Worm (Caenorhabditis elegans) whole organism, L4 larva: ENCODE results near the gene algn-6.

Source experiments
- D1046.2 ChIP-seq: fragments of 200-800 bp; sonication (Bioruptor generic); IDR thresholded peaks from 2 replicates; pipeline ENCODE4 v1.3.6; 2022; ENCODE audit warnings: missing genetic modification characterization, missing compliant biosample characterization
- F10B5.3 ChIP-seq: sonication (generic microtip); optimal IDR thresholded peaks from 2 replicates; lab custom pipeline; 2016; ENCODE audit warnings: mild to moderate bottlenecking, missing genetic modification characterization, missing compliant biosample characterization
- F26F4.8 ChIP-seq: fragments of 200-800 bp; sonication (Bioruptor generic); conservative IDR thresholded peaks from 2 replicates; pipeline ENCODE4 v1.3.6; 2022; ENCODE audit warnings: missing genetic modification characterization, missing compliant biosample characterization
- F37D6.2 ChIP-seq: sonication (generic microtip); optimal IDR thresholded peaks from 2 replicates; lab custom pipeline; 2016; ENCODE audit warnings: mild to moderate bottlenecking, missing genetic modification characterization, missing compliant biosample characterization
- F49E8.2 ChIP-seq: sonication (generic microtip); optimal IDR thresholded peaks from 2 replicates; lab custom pipeline; 2016; ENCODE audit warnings: missing compliant biosample characterization, mild to moderate bottlenecking, missing genetic modification characterization, borderline replicate concordance
- R02D3.7 ChIP-seq: fragments of 150-350 bp; sonication (generic microtip); optimal IDR thresholded peaks from 3 replicates; lab custom pipeline; 2014; ENCODE audit warnings: missing biosample characterization, missing genetic modification characterization
- T26A8.4 ChIP-seq: fragments of 200-800 bp; sonication (Bioruptor generic); IDR thresholded peaks from 2 replicates; pipeline ENCODE4 v1.3.6; 2022; ENCODE audit warnings: missing genetic modification characterization, missing compliant biosample characterization
- Y5F2A.4 ChIP-seq: fragments of 200-800 bp; sonication (Bioruptor generic); optimal IDR thresholded peaks from 2 replicates; lab custom pipeline; 2018; ENCODE audit warnings: mild to moderate bottlenecking, missing genetic modification characterization, missing compliant biosample characterization
- Y75B8A.6 ChIP-seq: fragments of 200-800 bp; sonication (Bioruptor generic); IDR thresholded peaks from 2 replicates; pipeline ENCODE4 v1.3.6; 2022; ENCODE audit warnings: missing genetic modification reagents, missing genetic modification characterization, missing compliant biosample characterization
- ZK546.5 ChIP-seq, 2 experiments: sonication (generic microtip); optimal IDR thresholded peaks; 2 replicates each; lab custom pipeline; 2017; ENCODE audit warnings: missing biosample characterization in 2 of 2, missing genetic modification characterization in 2 of 2
- aha-1 ChIP-seq: fragments of 150-350 bp; peaks from one replicate; lab custom pipeline; 2014; ENCODE audit warnings: missing biosample characterization, missing genetic modification characterization
- ama-1 ChIP-seq: fragments of 150-350 bp; optimal IDR thresholded peaks from 2 replicates; lab custom pipeline; 2014; ENCODE audit warnings: inconsistent platforms, mixed read lengths
- arid-1 ChIP-seq: fragments of 200-800 bp; sonication (Bioruptor generic); conservative IDR thresholded peaks from 2 replicates; pipeline ENCODE4 v1.3.6; 2022; ENCODE audit warnings: missing genetic modification reagents, missing genetic modification characterization, missing compliant biosample characterization
- ceh-20 ChIP-seq: fragments of 200-800 bp; sonication (Bioruptor generic); IDR thresholded peaks from 2 replicates; pipeline ENCODE4 v1.3.6; 2022; ENCODE audit warnings: missing genetic modification reagents, missing genetic modification characterization, missing compliant biosample characterization
- ceh-44 ChIP-seq: fragments of 200-800 bp; sonication (Bioruptor generic); IDR thresholded peaks from 2 replicates; pipeline ENCODE4 v1.3.6; 2022; ENCODE audit warnings: missing genetic modification reagents, missing genetic modification characterization, missing compliant biosample characterization
- daf-8 ChIP-seq: fragments of 200-800 bp; sonication (Bioruptor generic); IDR thresholded peaks from 2 replicates; pipeline ENCODE4 v1.3.6; 2022; ENCODE audit warnings: missing genetic modification characterization, missing compliant biosample characterization
- dmd-6 ChIP-seq: fragments of 200-800 bp; sonication (Bioruptor generic); IDR thresholded peaks from 2 replicates; pipeline ENCODE4 v1.3.6; 2022; ENCODE audit warnings: missing genetic modification reagents, missing genetic modification characterization, missing compliant biosample characterization
- dpl-1 ChIP-seq: fragments of 150-350 bp; optimal IDR thresholded peaks from 2 replicates; lab custom pipeline; 2014; ENCODE audit warnings: missing biosample characterization, missing genetic modification reagents, missing genetic modification characterization
- fkh-10 ChIP-seq: fragments of 150-350 bp; optimal IDR thresholded peaks from 2 replicates; lab custom pipeline; 2014; ENCODE audit warnings: missing biosample characterization, missing genetic modification reagents, missing genetic modification characterization
- gei-8 ChIP-seq: fragments of 200-800 bp; sonication (Bioruptor generic); optimal IDR thresholded peaks from 2 replicates; lab custom pipeline; 2018; ENCODE audit warnings: mild to moderate bottlenecking, missing genetic modification characterization, missing compliant biosample characterization
- hlh-11 ChIP-seq: fragments of 200-800 bp; sonication (Bioruptor generic); optimal IDR thresholded peaks from 2 replicates; lab custom pipeline; 2018; ENCODE audit warnings: mild to moderate bottlenecking, missing genetic modification characterization, missing compliant biosample characterization
- hlh-30 ChIP-seq: sonication (generic microtip); optimal IDR thresholded peaks from 2 replicates; lab custom pipeline; 2017; ENCODE audit warnings: antibody characterized with exemption, mild to moderate bottlenecking, missing genetic modification characterization, missing compliant biosample characterization; ENCODE audit not compliant: insufficient read depth
- hmg-1.1 ChIP-seq: fragments of 200-800 bp; sonication (Bioruptor generic); IDR thresholded peaks from 2 replicates; pipeline ENCODE4 v1.3.6; 2022; ENCODE audit warnings: missing genetic modification reagents, missing genetic modification characterization, missing compliant biosample characterization
- lin-1 ChIP-seq: fragments of 200-800 bp; sonication (Bioruptor generic); IDR thresholded peaks from 2 replicates; pipeline ENCODE4 v1.3.6; 2022; ENCODE audit warnings: missing genetic modification reagents, missing genetic modification characterization, missing compliant biosample characterization
- lin-13 ChIP-seq: fragments of 150-350 bp; optimal IDR thresholded peaks from 2 replicates; lab custom pipeline; 2014; ENCODE audit warnings: missing biosample characterization, missing genetic modification reagents, missing genetic modification characterization
- lin-15B ChIP-seq: fragments of 150-350 bp; sonication (generic microtip); optimal IDR thresholded peaks from 3 replicates; lab custom pipeline; 2014; ENCODE audit warnings: missing biosample characterization, missing genetic modification characterization
- lin-29 ChIP-seq: fragments of 200-800 bp; sonication (Bioruptor generic); IDR thresholded peaks from 2 replicates; pipeline ENCODE4 v1.3.6; 2022; ENCODE audit warnings: missing genetic modification reagents, missing genetic modification characterization, missing compliant biosample characterization
- lin-38 ChIP-seq: fragments of 200-800 bp; sonication (Bioruptor generic); IDR thresholded peaks from 2 replicates; pipeline ENCODE4 v1.3.6; 2022; ENCODE audit warnings: missing genetic modification reagents, missing genetic modification characterization, missing compliant biosample characterization
- lsy-2 ChIP-seq, 2 experiments: fragments of 150-350 bp in 1 of 2; sonication (generic microtip) in 1 of 2; optimal IDR thresholded peaks; 2 replicates each; lab custom pipeline; 2014 to 2017; ENCODE audit warnings: missing biosample characterization in 2 of 2, missing genetic modification characterization in 2 of 2
- mdl-1 ChIP-seq, 2 experiments: fragments of 150-350 bp in 1 of 2; sonication (generic microtip) in 1 of 2; optimal IDR thresholded peaks; 2 replicates each; lab custom pipeline; 2014 to 2017; ENCODE audit warnings: missing biosample characterization in 2 of 2, missing genetic modification characterization in 2 of 2
- mdt-29 ChIP-seq: fragments of 200-800 bp; sonication (Bioruptor generic); IDR thresholded peaks from 2 replicates; pipeline ENCODE4 v1.3.6; 2022; ENCODE audit warnings: missing genetic modification reagents, missing genetic modification characterization, missing compliant biosample characterization
- mep-1 ChIP-seq: fragments of 150-350 bp; sonication (generic microtip); optimal IDR thresholded peaks from 3 replicates; lab custom pipeline; 2014; ENCODE audit warnings: missing biosample characterization, missing genetic modification characterization
- mes-2 ChIP-seq: sonication (generic microtip); optimal IDR thresholded peaks from 2 replicates; lab custom pipeline; 2016; ENCODE audit warnings: missing genotype, mild to moderate bottlenecking, missing genetic modification characterization, missing compliant biosample characterization; ENCODE audit not compliant: poor library complexity, severe bottlenecking
- mxl-2 ChIP-seq: fragments of 200-800 bp; sonication (Bioruptor generic); conservative IDR thresholded peaks from 2 replicates; pipeline ENCODE4 v1.3.6; 2022; ENCODE audit warnings: missing genetic modification reagents, missing genetic modification characterization, missing compliant biosample characterization
- nhr-11 ChIP-seq: fragments of 150-350 bp; optimal IDR thresholded peaks from 2 replicates; lab custom pipeline; 2014; ENCODE audit warnings: missing biosample characterization, missing genetic modification characterization
- nhr-42 ChIP-seq: fragments of 200-800 bp; sonication (Bioruptor generic); IDR thresholded peaks from 2 replicates; pipeline ENCODE4 v1.3.6; 2022; ENCODE audit warnings: missing genetic modification characterization, missing compliant biosample characterization
- nhr-48 ChIP-seq: sonication (generic microtip); optimal IDR thresholded peaks from 2 replicates; lab custom pipeline; 2016; ENCODE audit warnings: mild to moderate bottlenecking, missing genetic modification characterization, missing compliant biosample characterization
- nhr-77 ChIP-seq: fragments of 150-350 bp; optimal IDR thresholded peaks from 2 replicates; lab custom pipeline; 2014; ENCODE audit warnings: missing biosample characterization, missing genetic modification characterization
- pha-4 ChIP-seq, 2 experiments: fragments of 150-350 bp in 1 of 2; fragments of 200-800 bp in 1 of 2; sonication (Bioruptor generic) in 1 of 2; IDR thresholded peaks in 1 of 2; optimal IDR thresholded peaks in 1 of 2; 2 replicates each; pipeline versions ENCODE4 v1.3.6 to Lab custom; 2014 to 2022; ENCODE audit warnings: missing genetic modification characterization in 2 of 2, missing genetic modification reagents in 2 of 2, missing biosample characterization in 1 of 2, missing compliant biosample characterization in 1 of 2
- php-3 ChIP-seq: fragments of 200-800 bp; sonication (Bioruptor generic); IDR thresholded peaks from 2 replicates; pipeline ENCODE4 v1.3.6; 2022; ENCODE audit warnings: missing genetic modification reagents, missing genetic modification characterization, missing compliant biosample characterization
- saeg-2 ChIP-seq: fragments of 200-800 bp; sonication (Bioruptor generic); IDR thresholded peaks from 2 replicates; pipeline ENCODE4 v1.3.6; 2022; ENCODE audit warnings: missing genetic modification reagents, missing genetic modification characterization, missing compliant biosample characterization
- sdz-12 ChIP-seq: fragments of 200-800 bp; sonication (Bioruptor generic); optimal IDR thresholded peaks from 2 replicates; lab custom pipeline; 2018; ENCODE audit warnings: mild to moderate bottlenecking, missing genetic modification characterization, missing compliant biosample characterization
- set-16 ChIP-seq: fragments of 200-800 bp; sonication (Bioruptor generic); IDR thresholded peaks from 2 replicates; pipeline ENCODE4 v1.3.6; 2022; ENCODE audit warnings: missing genetic modification reagents, missing genetic modification characterization, missing compliant biosample characterization
- snpc-1.2 ChIP-seq: fragments of 200-800 bp; sonication (Bioruptor generic); IDR thresholded peaks from 2 replicates; pipeline ENCODE4 v1.3.6; 2022; ENCODE audit warnings: missing genetic modification reagents, missing genetic modification characterization, missing compliant biosample characterization
- snpc-4 ChIP-seq: fragments of 150-350 bp; optimal IDR thresholded peaks from 2 replicates; lab custom pipeline; 2014; ENCODE audit warnings: missing biosample characterization, missing genetic modification characterization
- tra-1 ChIP-seq: fragments of 200-800 bp; sonication (Bioruptor generic); IDR thresholded peaks from 2 replicates; pipeline ENCODE4 v1.3.6; 2022; ENCODE audit warnings: missing genetic modification reagents, missing genetic modification characterization, missing compliant biosample characterization
- unc-62 ChIP-seq, 3 experiments: fragments of 150-350 bp in 1 of 3; sonication (generic microtip); optimal IDR thresholded peaks in 2 of 3; peaks in 1 of 3; 1 replicate in 1 of 3; 2 replicates in 2 of 3; lab custom pipeline; 2014 to 2017; ENCODE audit warnings: missing biosample characterization in 3 of 3, missing genetic modification characterization in 3 of 3, missing genetic modification reagents in 3 of 3, missing genotype in 1 of 3
- zfp-2 ChIP-seq: sonication (generic microtip); optimal IDR thresholded peaks from 2 replicates; lab custom pipeline; 2016; ENCODE audit warnings: mild to moderate bottlenecking, missing genetic modification characterization, missing compliant biosample characterization
- zip-11 ChIP-seq: fragments of 200-800 bp; sonication (Bioruptor generic); IDR thresholded peaks from 2 replicates; pipeline ENCODE4 v1.3.6; 2022; ENCODE audit warnings: missing genetic modification characterization, missing compliant biosample characterization

The algn-6 gene

ce11 chrII:8015483-8015938 is 24.1 kb upstream of the algn-6 start (continued):
- TF ChIP-seq F49E8.2 (tag; lab: Kevin White, UChicago): no peak
- TF ChIP-seq lin-1: peak; percentile 38; the same call in 1 of the 2 replicates
- no peak for TF ChIP-seq ama-1 (lab: Kevin White, UChicago)
- TF ChIP-seq zfp-2 (tag; lab: Kevin White, UChicago): no peak
- no peak for TF ChIP-seq F10B5.3 (tag; lab: Kevin White, UChicago)
- TF ChIP-seq snpc-4: no peak
- no peak for TF ChIP-seq lin-13
- TF ChIP-seq snpc-1.2 (GFP tag; lab: Robert Waterston, UW): no peak
- peak; percentile 63 for TF ChIP-seq hlh-11 (tag; lab: Kevin White, UChicago)
- no peak for TF ChIP-seq saeg-2 (GFP tag; lab: Robert Waterston, UW)
- no peak for TF ChIP-seq Y75B8A.6 (GFP tag; lab: Robert Waterston, UW)
- TF ChIP-seq ceh-44: no peak
- TF ChIP-seq mdl-1 (tag; optimal IDR thresholded peaks at IDR 0.05; lab: Kevin White, UChicago): no peak
- TF ChIP-seq zip-11 (GFP tag; lab: Robert Waterston, UW): no peak
- TF ChIP-seq Y5F2A.4 (GFP tag; lab: Kevin White, UChicago): no peak
- no peak for TF ChIP-seq nhr-42
- TF ChIP-seq ZK546.5 (tag; optimal IDR thresholded peaks at IDR 0.05; lab: Kevin White, UChicago): no peak
- no peak for TF ChIP-seq sdz-12
- TF ChIP-seq dpl-1 (GFP tag; lab: Kevin White, UChicago): no peak
- peak; percentile 79 for TF ChIP-seq aha-1 (tag; lab: Kevin White, UChicago)

ce11 chrII:8016167-8016566 is 23.4 kb upstream of the algn-6 start:
- TF ChIP-seq gei-8 (GFP tag; lab: Kevin White, UChicago): no peak
- TF ChIP-seq arid-1 (GFP tag; lab: Robert Waterston, UW): 0 out of 2 replicates have a peak, but pooled peaks have one; percentile 15
- TF ChIP-seq D1046.2 (GFP tag; lab: Robert Waterston, UW): 0 out of 2 replicates have a peak, but pooled peaks have one; percentile 7
- TF ChIP-seq hlh-30 (tag; lab: Kevin White, UChicago): peak; percentile 79
- TF ChIP-seq nhr-11 (tag; lab: Kevin White, UChicago): peak; percentile 35
- TF ChIP-seq ama-1 (lab: Kevin White, UChicago): peak; percentile 57
- peak; percentile 34; the same call in 1 of the 2 replicates for TF ChIP-seq pha-4 (GFP tag; IDR thresholded peaks at IDR 0.05; lab: Robert Waterston, UW)
- TF ChIP-seq pha-4 (tag; optimal IDR thresholded peaks at IDR 0.05; lab: Kevin White, UChicago): no peak
- 0 out of 2 replicates have a peak, but pooled peaks have one; percentile 27 for TF ChIP-seq mdt-29 (GFP tag; lab: Robert Waterston, UW)
- peak; percentile 61 for TF ChIP-seq mes-2 (tag; lab: Kevin White, UChicago)
- TF ChIP-seq nhr-48: peak; percentile 70
- TF ChIP-seq hmg-1.1: no peak
- peak; percentile 18 for TF ChIP-seq nhr-77 (tag; lab: Kevin White, UChicago)
- peak; percentile 57 to 76 for TF ChIP-seq mdl-1 (tag; optimal IDR thresholded peaks at IDR 0.05; lab: Kevin White, UChicago)
- TF ChIP-seq set-16: no peak
- TF ChIP-seq mep-1 (tag; lab: Kevin White, UChicago): peak; percentile 15
- TF ChIP-seq lsy-2 (tag; optimal IDR thresholded peaks at IDR 0.05; lab: Kevin White, UChicago): peak; percentile 22 to 41
- TF ChIP-seq ceh-20: no peak
- peak; percentile 45 for TF ChIP-seq lin-38
- no peak for TF ChIP-seq lin-15B (tag; lab: Kevin White, UChicago)
- no peak for TF ChIP-seq unc-62 (GFP tag; optimal IDR thresholded peaks at IDR 0.05 in 1 of 2; lab: Kevin White, UChicago)
- no peak for TF ChIP-seq unc-62 (tag; optimal IDR thresholded peaks at IDR 0.05; lab: Kevin White, UChicago)
- peak; percentile 76; the same call in 1 of the 2 replicates for TF ChIP-seq tra-1 (GFP tag; lab: Robert Waterston, UW)
- no peak for TF ChIP-seq daf-8 (GFP tag; lab: Robert Waterston, UW)
- no peak for TF ChIP-seq F26F4.8 (GFP tag; lab: Robert Waterston, UW)
- no peak for TF ChIP-seq lin-29 (GFP tag; lab: Robert Waterston, UW)
- no peak for TF ChIP-seq php-3 (GFP tag; lab: Robert Waterston, UW)
- peak; percentile 98 for TF ChIP-seq aha-1 (tag; lab: Kevin White, UChicago)
- peak; percentile 15; the same call in 1 of the 2 replicates for TF ChIP-seq T26A8.4 (GFP tag; lab: Robert Waterston, UW)
- TF ChIP-seq mxl-2 (GFP tag; lab: Robert Waterston, UW): peak; percentile 58; the same call in 1 of the 2 replicates
- TF ChIP-seq fkh-10 (GFP tag; lab: Kevin White, UChicago): no peak
- peak; percentile 95 for TF ChIP-seq dmd-6
- no peak for TF ChIP-seq R02D3.7 (tag; lab: Kevin White, UChicago)
- no peak for TF ChIP-seq F37D6.2 (tag; lab: Kevin White, UChicago)
